5 fruit fly cellular contexts compared by ENCODE assay signal in the genomic region with DNA sequence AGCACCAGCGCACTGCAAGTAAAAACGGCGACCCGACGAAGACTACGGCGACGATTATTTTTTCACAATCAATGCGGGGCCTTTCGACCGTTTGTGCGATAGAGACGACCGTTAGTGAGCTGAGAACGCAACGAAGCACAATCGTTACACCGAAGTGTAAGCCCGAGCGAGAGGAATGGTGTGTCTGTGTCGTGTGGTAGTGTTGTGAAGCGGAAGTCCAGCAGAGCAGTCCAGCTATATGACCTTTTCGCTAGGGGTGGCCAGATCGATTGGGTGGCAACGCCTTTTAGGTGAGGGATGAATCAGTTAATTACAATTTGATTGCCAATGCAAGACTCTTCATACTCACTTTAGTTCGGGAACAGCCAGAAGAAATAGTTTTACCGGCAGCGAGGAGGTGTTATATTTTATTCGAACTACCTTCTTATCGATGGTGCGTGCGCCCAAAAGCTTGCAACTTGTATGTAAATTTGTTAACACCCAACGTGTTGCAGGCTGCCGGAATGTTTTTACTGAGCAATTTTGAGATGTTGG.
A peak's percentile ranks its signal among the peaks of the same experiment; 100 is the strongest.
TF ChIP-seq lines count a peak whose summit lies in the region.

No protein-coding gene starts in this region.

TF ChIP-seq in whole organism, adult, 20 proteins besides CTCF, POLR2A, EP300 and RAD21 (continued from another document):
- peak; percentile 62 for TF ChIP-seq CG7045 (GFP tag; optimal IDR thresholded peaks at IDR 0.05; lab: Kevin White, UChicago)
- TF ChIP-seq pad (GFP tag; optimal IDR thresholded peaks at IDR 0.05; lab: Kevin White, UChicago), result peak; percentile 88
- peak; percentile 73 for TF ChIP-seq CG7101 (tag; optimal IDR thresholded peaks at IDR 0.05; lab: Kevin White, UChicago)
- peak; percentile 81 for TF ChIP-seq ovo (GFP tag; optimal IDR thresholded peaks at IDR 0.05; lab: Kevin White, UChicago)

TF ChIP-seq in whole organism, embryonic, 481 proteins besides CTCF, POLR2A, EP300 and RAD21 (continued from another document and continues in another):
- TF ChIP-seq CG10209 (GFP tag; optimal IDR thresholded peaks at IDR 0.05; lab: Kevin White, UChicago) (peak; percentile 70), sima (GFP tag; optimal IDR thresholded peaks at IDR 0.05; lab: Kevin White, UChicago) (no peak), CG11093 (GFP tag; IDR thresholded peaks at IDR 0.05; lab: Robert Waterston, UW) (no peak), CG7839 (tag; optimal IDR thresholded peaks at IDR 0.05; lab: Kevin White, UChicago) (peak; percentile 56), slp2 (GFP tag; optimal IDR thresholded peaks at IDR 0.05; lab: Kevin White, UChicago) (peak; percentile 41), CG5245 (GFP tag; optimal IDR thresholded peaks at IDR 0.05; lab: Kevin White, UChicago) (no peak), CG9215 (GFP tag; IDR thresholded peaks at IDR 0.05; lab: Robert Waterston, UW) (peak; percentile 70), CG9932 (GFP tag; IDR thresholded peaks at IDR 0.05; lab: Robert Waterston, UW) (peak; percentile 87), CG6654 (GFP tag; optimal IDR thresholded peaks at IDR 0.05; lab: Kevin White, UChicago) (peak; percentile 21), Elba2 (GFP tag; optimal IDR thresholded peaks at IDR 0.05; lab: Kevin White, UChicago) (no peak), gt (GFP tag; IDR thresholded peaks at IDR 0.05; lab: Robert Waterston, UW) (peak; percentile 18; the same call in 1 of the 2 replicates), dimm (GFP tag; IDR thresholded peaks at IDR 0.05; lab: Robert Waterston, UW) (no peak), CG8478 (optimal IDR thresholded peaks at IDR 0.05; lab: Kevin White, UChicago) (peak; percentile 98), Xrp1 (GFP tag; IDR thresholded peaks at IDR 0.05; lab: Robert Waterston, UW) (peak; percentile 52; the same call in 1 of the 2 replicates), hth (optimal IDR thresholded peaks at IDR 0.05; lab: Kevin White, UChicago) (no peak), disco-r (GFP tag; optimal IDR thresholded peaks at IDR 0.05; lab: Kevin White, UChicago) (peak; percentile 25), CG18262 (tag; optimal IDR thresholded peaks at IDR 0.05; lab: Kevin White, UChicago) (no peak), cas (GFP tag; IDR thresholded peaks at IDR 0.05; lab: Robert Waterston, UW) (0 out of 2 replicates have a peak, but pooled peaks have one; percentile 21), Side (GFP tag; optimal IDR thresholded peaks at IDR 0.05; lab: Kevin White, UChicago) (peak; percentile 74), CoRest (tag; optimal IDR thresholded peaks at IDR 0.05; lab: Kevin White, UChicago) (peak; percentile 38), B-H1 (GFP tag; IDR thresholded peaks at IDR 0.05; lab: Robert Waterston, UW) (no peak), CG12236 (GFP tag; optimal IDR thresholded peaks at IDR 0.05; lab: Kevin White, UChicago) (no peak), croc (GFP tag; conservative IDR thresholded peaks at IDR 0.05; lab: Robert Waterston, UW) (peak; percentile 20; the same call in 2 of the 3 replicates), CG6175 (GFP tag; IDR thresholded peaks at IDR 0.05; lab: Robert Waterston, UW) (peak; percentile 59; the same call in 1 of the 3 replicates), her (GFP tag; optimal IDR thresholded peaks at IDR 0.05; lab: Kevin White, UChicago) (peak; percentile 65), CG1602 (GFP tag; optimal IDR thresholded peaks at IDR 0.05; lab: Kevin White, UChicago) (peak; percentile 18), Atf6 (GFP tag; IDR thresholded peaks at IDR 0.05; lab: Robert Waterston, UW) (peak; percentile 24; the same call in 1 of the 2 replicates), nerfin-2 (GFP tag; IDR thresholded peaks at IDR 0.05; lab: Robert Waterston, UW; ENCODE audit: partially characterized antibody) (no peak), ttk (GFP tag; IDR thresholded peaks at IDR 0.05; lab: Robert Waterston, UW) (peak; percentile 85)

TF ChIP-seq in whole organism, prepupa, 60 proteins besides CTCF, POLR2A, EP300 and RAD21 (continued from another document and continues in another):
- peak; percentile 37 for TF ChIP-seq CG32006 (GFP tag; optimal IDR thresholded peaks at IDR 0.05; lab: Kevin White, UChicago)
- TF ChIP-seq Sox102F (GFP tag; optimal IDR thresholded peaks at IDR 0.05; lab: Kevin White, UChicago), result peak; percentile 20
- TF ChIP-seq Hr39 (GFP tag; optimal IDR thresholded peaks at IDR 0.05; lab: Kevin White, UChicago), result peak; percentile 65
- peak; percentile 57 for TF ChIP-seq Eip75B (GFP tag; optimal IDR thresholded peaks at IDR 0.05; lab: Kevin White, UChicago)
- no peak for TF ChIP-seq CG11762 (GFP tag; optimal IDR thresholded peaks at IDR 0.05; lab: Kevin White, UChicago; ENCODE audit: insufficient read depth)
- TF ChIP-seq Sox14 (GFP tag; optimal IDR thresholded peaks at IDR 0.05; lab: Kevin White, UChicago), result peak; percentile 73
- TF ChIP-seq CG3032 (tag; optimal IDR thresholded peaks at IDR 0.05; lab: Kevin White, UChicago), result peak; percentile 34
- peak; percentile 56 for TF ChIP-seq CG10631 (GFP tag; optimal IDR thresholded peaks at IDR 0.05; lab: Kevin White, UChicago)
- TF ChIP-seq fd59A (GFP tag; optimal IDR thresholded peaks at IDR 0.05; lab: Kevin White, UChicago), result peak; percentile 2
- TF ChIP-seq cyc (GFP tag; optimal IDR thresholded peaks at IDR 0.05; lab: Kevin White, UChicago), result peak; percentile 63
- TF ChIP-seq CG6276 (GFP tag; optimal IDR thresholded peaks at IDR 0.05; lab: Kevin White, UChicago), result no peak
- TF ChIP-seq Lpt (GFP tag; optimal IDR thresholded peaks at IDR 0.05; lab: Kevin White, UChicago), result peak; percentile 11
- TF ChIP-seq Eip93F (GFP tag; optimal IDR thresholded peaks at IDR 0.05; lab: Kevin White, UChicago), result peak; percentile 12
- peak; percentile 34 for TF ChIP-seq Smox (GFP tag; optimal IDR thresholded peaks at IDR 0.05; lab: Kevin White, UChicago)
- no peak for TF ChIP-seq Blimp-1 (GFP tag; optimal IDR thresholded peaks at IDR 0.05; lab: Kevin White, UChicago)
- peak; percentile 38 for TF ChIP-seq CG6808 (GFP tag; optimal IDR thresholded peaks at IDR 0.05; lab: Kevin White, UChicago)
- no peak for TF ChIP-seq Gug (GFP tag; IDR thresholded peaks at IDR 0.05; lab: Robert Waterston, UW)
- TF ChIP-seq Ets96B (tag; optimal IDR thresholded peaks at IDR 0.05; lab: Kevin White, UChicago), result peak; percentile 7
- TF ChIP-seq CG34406 (GFP tag; optimal IDR thresholded peaks at IDR 0.05; lab: Kevin White, UChicago), result peak; percentile 30
- no peak for TF ChIP-seq CG11902 (GFP tag; optimal IDR thresholded peaks at IDR 0.05; lab: Kevin White, UChicago)
- TF ChIP-seq Eip78C (GFP tag; lab: Kevin White, UChicago), result peak; percentile 77
- TF ChIP-seq vri (GFP tag; optimal IDR thresholded peaks at IDR 0.05; lab: Kevin White, UChicago), result peak; percentile 68
- TF ChIP-seq esn (GFP tag; optimal IDR thresholded peaks at IDR 0.05; lab: Kevin White, UChicago), result peak; percentile 38
- TF ChIP-seq CG11294 (GFP tag; IDR thresholded peaks at IDR 0.05; lab: Robert Waterston, UW), result no peak
- no peak for TF ChIP-seq CG4318 (GFP tag; optimal IDR thresholded peaks at IDR 0.05; lab: Kevin White, UChicago)
- TF ChIP-seq fkh (GFP tag; optimal IDR thresholded peaks at IDR 0.05; lab: Kevin White, UChicago), result no peak
- peak; percentile 17 for TF ChIP-seq CG8319 (GFP tag; optimal IDR thresholded peaks at IDR 0.05; lab: Kevin White, UChicago)
- TF ChIP-seq CG9139 (GFP tag; optimal IDR thresholded peaks at IDR 0.05; lab: Kevin White, UChicago), result peak; percentile 65
- TF ChIP-seq fd85E (GFP tag; optimal IDR thresholded peaks at IDR 0.05; lab: Kevin White, UChicago), result peak; percentile 19
- peak; percentile 14 for TF ChIP-seq spab (GFP tag; optimal IDR thresholded peaks at IDR 0.05; lab: Kevin White, UChicago)
- peak; percentile 61 for TF ChIP-seq dsx (GFP tag; optimal IDR thresholded peaks at IDR 0.05; lab: Kevin White, UChicago; ENCODE audit: poor library complexity, severe bottlenecking)

TF ChIP-seq in whole organism, pupa, 21 proteins besides CTCF, POLR2A, EP300 and RAD21 (continued from another document):
- TF ChIP-seq rn (GFP tag; IDR thresholded peaks at IDR 0.05; lab: Robert Waterston, UW) (no peak), CG34367 (tag; optimal IDR thresholded peaks at IDR 0.05; lab: Kevin White, UChicago) (peak; percentile 12), CG8301 (tag; optimal IDR thresholded peaks at IDR 0.05; lab: Kevin White, UChicago) (peak; percentile 10)

TF ChIP-seq in whole organism, wandering third instar larva, 38 proteins besides CTCF, POLR2A, EP300 and RAD21 (continued from another document):
- TF ChIP-seq Rel (GFP tag; optimal IDR thresholded peaks at IDR 0.05; lab: Kevin White, UChicago) (no peak), Rel (tag; optimal IDR thresholded peaks at IDR 0.05; lab: Kevin White, UChicago) (peak; percentile 82), Mio (GFP tag; optimal IDR thresholded peaks at IDR 0.05; lab: Kevin White, UChicago) (peak; percentile 14), ey (GFP tag; optimal IDR thresholded peaks at IDR 0.05; lab: Kevin White, UChicago) (peak; percentile 29), Dif (GFP tag; optimal IDR thresholded peaks at IDR 0.05; lab: Kevin White, UChicago; ENCODE audit: partially characterized antibody) (peak; percentile 68), brk (GFP tag; optimal IDR thresholded peaks at IDR 0.05; lab: Kevin White, UChicago) (peak; percentile 29), usp (GFP tag; optimal IDR thresholded peaks at IDR 0.05; lab: Kevin White, UChicago) (no peak), woc (GFP tag; optimal IDR thresholded peaks at IDR 0.05; lab: Kevin White, UChicago) (no peak), tai (GFP tag; optimal IDR thresholded peaks at IDR 0.05; lab: Kevin White, UChicago) (peak; percentile 59), N (GFP tag; optimal IDR thresholded peaks at IDR 0.05; lab: Kevin White, UChicago) (no peak), rgr (GFP tag; optimal IDR thresholded peaks at IDR 0.05; lab: Kevin White, UChicago) (peak; percentile 75), dmrt93B (GFP tag; optimal IDR thresholded peaks at IDR 0.05; lab: Kevin White, UChicago) (peak; percentile 59), psq (GFP tag; optimal IDR thresholded peaks at IDR 0.05; lab: Kevin White, UChicago) (peak; percentile 7), OdsH (GFP tag; optimal IDR thresholded peaks at IDR 0.05; lab: Kevin White, UChicago) (no peak), CrebA (GFP tag; optimal IDR thresholded peaks at IDR 0.05; lab: Kevin White, UChicago; ENCODE audit: borderline replicate concordance) (no peak), Jra (GFP tag; optimal IDR thresholded peaks at IDR 0.05; lab: Kevin White, UChicago) (peak; percentile 78), Sp1 (GFP tag; optimal IDR thresholded peaks at IDR 0.05; lab: Kevin White, UChicago) (peak; percentile 67), sage (GFP tag; optimal IDR thresholded peaks at IDR 0.05; lab: Kevin White, UChicago) (no peak), dsf (GFP tag; optimal IDR thresholded peaks at IDR 0.05; lab: Kevin White, UChicago; ENCODE audit: borderline replicate concordance) (no peak), pan (optimal IDR thresholded peaks at IDR 0.05; lab: Kevin White, UChicago) (no peak), foxo (GFP tag; optimal IDR thresholded peaks at IDR 0.05; lab: Kevin White, UChicago) (peak in 1 of 2 experiments; percentile 72)
